Worm (Caenorhabditis elegans) whole organism, mixed stage, embryonic: ENCODE data around the gene ZK353.10.

Source experiments
- lsy-2 ChIP-seq: fragments of 150-350 bp; optimal IDR thresholded peaks from 2 replicates; lab custom pipeline; 2014; ENCODE audit warnings: missing biosample characterization, missing genetic modification characterization
- sem-2 ChIP-seq: fragments of 200-800 bp; sonication (Bioruptor generic); optimal IDR thresholded peaks from 2 replicates; lab custom pipeline; 2018; ENCODE audit warnings: mild to moderate bottlenecking, missing genetic modification characterization, missing compliant biosample characterization
- sptf-1 ChIP-seq: sonication (generic microtip); optimal IDR thresholded peaks from 2 replicates; lab custom pipeline; 2017; ENCODE audit warnings: mild to moderate bottlenecking, missing genetic modification characterization, moderate library complexity, missing compliant biosample characterization
- unc-39 ChIP-seq: fragments of 150-350 bp; optimal IDR thresholded peaks from 2 replicates; lab custom pipeline; 2014; ENCODE audit warnings: missing biosample characterization, missing genetic modification characterization

- TF ChIP-seq sptf-1 (tag; lab: Kevin White, UChicago), result no peak
- TF ChIP-seq lsy-2 (tag; lab: Kevin White, UChicago), result no peak
- no peak for TF ChIP-seq unc-39 (tag; lab: Kevin White, UChicago)
- no peak for TF ChIP-seq sem-2 (GFP tag; lab: Kevin White, UChicago)
Observed at ce11 chrIII:8435074-8435473, 40.9 kb upstream of the ZK353.10 start, which contains the start of gene ZK1236.9.
